Worm (Caenorhabditis elegans) whole organism, L1 larva: ENCODE results near the gene cdc-14.
A peak's percentile ranks its signal among the peaks of the same experiment; 100 is the strongest.

ENCODE experiments used
- C16A3.4 ChIP-seq: fragments of 150-350 bp; optimal IDR thresholded peaks from 2 replicates; lab custom pipeline; 2014; ENCODE audit warnings: missing biosample characterization, missing genetic modification characterization
- C34B4.2 ChIP-seq: sonication (generic microtip); optimal IDR thresholded peaks from 2 replicates; lab custom pipeline; 2017; ENCODE audit warnings: mild to moderate bottlenecking, missing genetic modification characterization, missing compliant biosample characterization
- Y116A8C.19 ChIP-seq: sonication (generic microtip); optimal IDR thresholded peaks from 2 replicates; lab custom pipeline; 2016; ENCODE audit warnings: missing compliant biosample characterization, missing genetic modification characterization, borderline replicate concordance
- aha-1 ChIP-seq: fragments of 150-350 bp; optimal IDR thresholded peaks from 2 replicates; lab custom pipeline; 2014; ENCODE audit warnings: missing biosample characterization, missing genetic modification characterization
- alr-1 ChIP-seq: fragments of 200-800 bp; sonication (Bioruptor generic); optimal IDR thresholded peaks from 2 replicates; lab custom pipeline; 2018; ENCODE audit warnings: borderline replicate concordance, mild to moderate bottlenecking, missing genetic modification characterization, missing compliant biosample characterization
- aly-2 ChIP-seq: fragments of 150-350 bp; optimal IDR thresholded peaks from 2 replicates; lab custom pipeline; 2014; ENCODE audit warnings: missing biosample characterization, missing genetic modification characterization
- ceh-63 ChIP-seq: fragments of 200-800 bp; sonication (Bioruptor generic); optimal IDR thresholded peaks from 2 replicates; lab custom pipeline; 2018; ENCODE audit warnings: mild to moderate bottlenecking, missing genetic modification characterization, missing compliant biosample characterization
- ceh-82 ChIP-seq, 3 experiments: fragments of 150-350 bp in 1 of 3; sonication (generic microtip) in 2 of 3; optimal IDR thresholded peaks; 2 replicates each; lab custom pipeline; 2014 to 2017; ENCODE audit warnings: missing biosample characterization in 3 of 3, missing genetic modification characterization in 3 of 3
- ceh-88 ChIP-seq: fragments of 200-800 bp; sonication (Bioruptor generic); IDR thresholded peaks from 2 replicates; pipeline ENCODE4 v1.3.6; 2022; ENCODE audit warnings: missing genetic modification characterization, missing compliant biosample characterization
- ces-1 ChIP-seq: fragments of 150-350 bp; optimal IDR thresholded peaks from 2 replicates; lab custom pipeline; 2014; ENCODE audit warnings: missing biosample characterization, missing genetic modification reagents, missing genetic modification characterization
- dpl-1 ChIP-seq, 3 experiments: fragments of 150-350 bp in 2 of 3; sonication (generic microtip) in 1 of 3; optimal IDR thresholded peaks; 2 replicates each; lab custom pipeline; 2014 to 2017; ENCODE audit warnings: missing biosample characterization in 3 of 3, missing genetic modification characterization in 3 of 3, missing genetic modification reagents in 3 of 3
- dsc-1 ChIP-seq: sonication (generic microtip); optimal IDR thresholded peaks from 2 replicates; lab custom pipeline; 2016; ENCODE audit warnings: mild to moderate bottlenecking, missing genetic modification characterization, missing compliant biosample characterization
- efl-1 ChIP-seq, 4 experiments: fragments of 150-350 bp; optimal IDR thresholded peaks in 3 of 4; peaks in 1 of 4; 1 replicate in 1 of 4; 2 replicates in 3 of 4; lab custom pipeline; 2014; ENCODE audit warnings: missing biosample characterization in 2 of 4, missing genetic modification characterization in 2 of 4, missing genetic modification reagents in 2 of 4
- efl-3 ChIP-seq: fragments of 200-800 bp; sonication (Bioruptor generic); optimal IDR thresholded peaks from 2 replicates; lab custom pipeline; 2018; ENCODE audit warnings: mild to moderate bottlenecking, missing genetic modification characterization, missing compliant biosample characterization
- fkh-8 ChIP-seq: sonication (generic microtip); optimal IDR thresholded peaks from 2 replicates; lab custom pipeline; 2016; ENCODE audit warnings: mild to moderate bottlenecking, missing genetic modification characterization, missing compliant biosample characterization
- grh-1 ChIP-seq: fragments of 200-800 bp; sonication (Bioruptor generic); IDR thresholded peaks from 2 replicates; pipeline ENCODE4 v1.3.6; 2022; ENCODE audit warnings: missing genetic modification reagents, missing genetic modification characterization, missing compliant biosample characterization
- hlh-4 ChIP-seq: sonication (generic microtip); optimal IDR thresholded peaks from 2 replicates; lab custom pipeline; 2016; ENCODE audit warnings: mild to moderate bottlenecking, missing genetic modification characterization, missing compliant biosample characterization
- irx-1 ChIP-seq: sonication (generic microtip); optimal IDR thresholded peaks from 2 replicates; lab custom pipeline; 2016; ENCODE audit warnings: missing genetic modification characterization, missing compliant biosample characterization
- isw-1 ChIP-seq: fragments of 200-800 bp; sonication (Bioruptor generic); IDR thresholded peaks from 2 replicates; pipeline ENCODE4 v1.3.6; 2022; ENCODE audit warnings: missing genetic modification characterization, missing compliant biosample characterization
- jun-1 ChIP-seq: fragments of 150-350 bp; optimal IDR thresholded peaks from 2 replicates; lab custom pipeline; 2014; ENCODE audit warnings: missing biosample characterization, missing genetic modification reagents, missing genetic modification characterization
- lin-13 ChIP-seq: fragments of 150-350 bp; optimal IDR thresholded peaks from 2 replicates; lab custom pipeline; 2014; ENCODE audit warnings: missing biosample characterization, missing genetic modification reagents, missing genetic modification characterization
- lin-35 ChIP-seq, 2 experiments: fragments of 150-350 bp; optimal IDR thresholded peaks; 2 replicates each; lab custom pipeline; 2014; ENCODE audit warnings: missing biosample characterization in 2 of 2, missing genetic modification characterization in 2 of 2, missing genetic modification reagents in 2 of 2
- lsy-2 ChIP-seq, 2 experiments: fragments of 150-350 bp; optimal IDR thresholded peaks; 2 replicates each; lab custom pipeline; 2014; ENCODE audit warnings: missing biosample characterization in 2 of 2, missing genetic modification characterization in 2 of 2
- mab-9 ChIP-seq: fragments of 200-800 bp; sonication (Bioruptor generic); IDR thresholded peaks from 2 replicates; pipeline ENCODE4 v1.3.6; 2022; ENCODE audit warnings: missing genetic modification reagents, missing genetic modification characterization, missing compliant biosample characterization
- mdl-1 ChIP-seq, 2 experiments: fragments of 150-350 bp; optimal IDR thresholded peaks; 2 replicates each; lab custom pipeline; 2014 to 2017; ENCODE audit warnings: missing biosample characterization in 2 of 2, missing genetic modification characterization in 2 of 2, inconsistent platforms in 1 of 2
- mep-1 ChIP-seq: fragments of 150-350 bp; optimal IDR thresholded peaks from 2 replicates; lab custom pipeline; 2014; ENCODE audit warnings: missing biosample characterization, missing genetic modification characterization
- nhr-11 ChIP-seq: fragments of 150-350 bp; optimal IDR thresholded peaks from 2 replicates; lab custom pipeline; 2014; ENCODE audit warnings: missing biosample characterization, missing genetic modification characterization
- nhr-20 ChIP-seq: sonication (generic microtip); optimal IDR thresholded peaks from 2 replicates; lab custom pipeline; 2016; ENCODE audit warnings: mild to moderate bottlenecking, missing genetic modification characterization, missing compliant biosample characterization
- nhr-47 ChIP-seq: sonication (generic microtip); optimal IDR thresholded peaks from 2 replicates; lab custom pipeline; 2016; ENCODE audit warnings: mild to moderate bottlenecking, missing genetic modification characterization, moderate library complexity, missing compliant biosample characterization
- nhr-71 ChIP-seq: sonication (generic microtip); optimal IDR thresholded peaks from 2 replicates; lab custom pipeline; 2016; ENCODE audit warnings: mild to moderate bottlenecking, missing genetic modification characterization, moderate library complexity, missing compliant biosample characterization
- nhr-76 ChIP-seq: sonication (generic microtip); optimal IDR thresholded peaks from 2 replicates; lab custom pipeline; 2017; ENCODE audit warnings: missing biosample characterization, missing genetic modification characterization
- nhr-77 ChIP-seq: fragments of 150-350 bp; optimal IDR thresholded peaks from 2 replicates; lab custom pipeline; 2014; ENCODE audit warnings: missing biosample characterization, missing genetic modification characterization
- nhr-85 ChIP-seq: sonication (generic microtip); peaks from one replicate; lab custom pipeline; 2016; ENCODE audit warnings: missing genetic modification characterization, inconsistent platforms, missing compliant biosample characterization
- nhr-90 ChIP-seq: sonication (generic microtip); optimal IDR thresholded peaks from 2 replicates; lab custom pipeline; 2016; ENCODE audit warnings: mild to moderate bottlenecking, missing genetic modification characterization, missing compliant biosample characterization; ENCODE audit not compliant: poor library complexity
- rnt-1 ChIP-seq: sonication (generic microtip); optimal IDR thresholded peaks from 2 replicates; lab custom pipeline; 2016; ENCODE audit warnings: mild to moderate bottlenecking, missing genetic modification characterization, moderate library complexity, missing compliant biosample characterization
- snpc-4 ChIP-seq: fragments of 150-350 bp; optimal IDR thresholded peaks from 2 replicates; lab custom pipeline; 2014; ENCODE audit warnings: missing biosample characterization, missing genetic modification characterization
- snu-23 ChIP-seq: sonication (generic microtip); optimal IDR thresholded peaks from 2 replicates; lab custom pipeline; 2016; ENCODE audit warnings: missing genetic modification characterization, missing compliant biosample characterization
- sox-4 ChIP-seq: sonication (generic microtip); optimal IDR thresholded peaks from 2 replicates; lab custom pipeline; 2016; ENCODE audit warnings: missing genetic modification characterization, missing compliant biosample characterization
- sup-37 ChIP-seq: fragments of 200-800 bp; sonication (Bioruptor generic); optimal IDR thresholded peaks from 2 replicates; lab custom pipeline; 2018; ENCODE audit warnings: mild to moderate bottlenecking, missing genetic modification characterization, missing compliant biosample characterization
- swsn-7 ChIP-seq: sonication (generic microtip); optimal IDR thresholded peaks from 2 replicates; lab custom pipeline; 2016; ENCODE audit warnings: missing genetic modification characterization, missing compliant biosample characterization
- tbx-2 ChIP-seq: sonication (generic microtip); optimal IDR thresholded peaks from 2 replicates; lab custom pipeline; 2016; ENCODE audit warnings: missing genetic modification characterization, missing compliant biosample characterization
- unc-130 ChIP-seq: fragments of 150-350 bp; optimal IDR thresholded peaks from 2 replicates; lab custom pipeline; 2017; ENCODE audit warnings: missing biosample characterization, missing genetic modification characterization, inconsistent platforms
- unc-30 ChIP-seq: sonication (generic microtip); optimal IDR thresholded peaks from 2 replicates; lab custom pipeline; 2017; ENCODE audit warnings: missing biosample characterization, missing genetic modification characterization
- unc-62 ChIP-seq: fragments of 150-350 bp; optimal IDR thresholded peaks from 2 replicates; lab custom pipeline; 2014; ENCODE audit warnings: missing biosample characterization, missing genetic modification reagents, missing genetic modification characterization
- unc-86 ChIP-seq: sonication (generic microtip); optimal IDR thresholded peaks from 2 replicates; lab custom pipeline; 2016; ENCODE audit warnings: missing genetic modification characterization, missing compliant biosample characterization
- unc-98 ChIP-seq: fragments of 200-800 bp; sonication (Bioruptor generic); IDR thresholded peaks from 2 replicates; pipeline ENCODE4 v1.3.6; 2022; ENCODE audit warnings: missing genetic modification characterization, missing compliant biosample characterization
- xbp-1 ChIP-seq: sonication (generic microtip); optimal IDR thresholded peaks from 2 replicates; lab custom pipeline; 2016; ENCODE audit warnings: missing genetic modification characterization, missing compliant biosample characterization
- zag-1 ChIP-seq: fragments of 150-350 bp; optimal IDR thresholded peaks from 2 replicates; lab custom pipeline; 2014; ENCODE audit warnings: missing biosample characterization, missing genetic modification characterization
- zip-4 ChIP-seq: fragments of 200-800 bp; sonication (Bioruptor generic); optimal IDR thresholded peaks from 2 replicates; lab custom pipeline; 2018; ENCODE audit warnings: mild to moderate bottlenecking, missing genetic modification characterization, moderate library complexity, missing compliant biosample characterization
- ztf-11 ChIP-seq, 2 experiments: sonication (generic microtip); optimal IDR thresholded peaks; 2 replicates each; lab custom pipeline; 2016 to 2017; ENCODE audit warnings: missing genetic modification characterization in 2 of 2, missing biosample characterization in 1 of 2, missing compliant biosample characterization in 1 of 2
- ztf-4 ChIP-seq: fragments of 150-350 bp; optimal IDR thresholded peaks from 2 replicates; lab custom pipeline; 2014; ENCODE audit warnings: missing biosample characterization, missing genetic modification characterization

Gene cdc-14

ce11 chrII:5544764-5545163 lies 48.5 kb downstream of the cdc-14 start, which contains the start of gene ins-13:
Gene ins-13 (minus strand): TSS chrII:5544864.
- no peak for TF ChIP-seq swsn-7 (tag; lab: Kevin White, UChicago)
- no peak for TF ChIP-seq isw-1
- no peak for TF ChIP-seq zip-4
- TF ChIP-seq nhr-47 (tag; lab: Kevin White, UChicago), result no peak
- TF ChIP-seq snu-23, result no peak
- no peak for TF ChIP-seq efl-3 (GFP tag; lab: Kevin White, UChicago)
- no peak for TF ChIP-seq unc-86 (tag; lab: Kevin White, UChicago)
- TF ChIP-seq ceh-88 (GFP tag; lab: Robert Waterston, UW), result no peak
- no peak for TF ChIP-seq mdl-1 (tag; optimal IDR thresholded peaks at IDR 0.05; lab: Kevin White, UChicago)
- no peak for TF ChIP-seq unc-98
- no peak for TF ChIP-seq nhr-90
- TF ChIP-seq fkh-8, result no peak
- no peak for TF ChIP-seq xbp-1

ce11 chrII:5544145-5544515 lies 49.1 kb downstream of the cdc-14 start:
- TF ChIP-seq nhr-76, result peak; percentile 9
- peak; percentile 50 to 72 for TF ChIP-seq lsy-2 (tag; optimal IDR thresholded peaks at IDR 0.05; lab: Kevin White, UChicago)
- no peak for TF ChIP-seq unc-62 (GFP tag; lab: Kevin White, UChicago)
- peak; percentile 78 for TF ChIP-seq nhr-77
- TF ChIP-seq mdl-1 (tag; optimal IDR thresholded peaks at IDR 0.05; lab: Kevin White, UChicago), result peak in 1 of 2 experiments; percentile 46
- TF ChIP-seq mab-9 (GFP tag; lab: Robert Waterston, UW), result no peak
- no peak for TF ChIP-seq unc-130
- TF ChIP-seq aha-1, result no peak
- peak; percentile 15 to 59 for TF ChIP-seq lin-35 (GFP tag; optimal IDR thresholded peaks at IDR 0.05; lab: Kevin White, UChicago)
- TF ChIP-seq ztf-4 (tag; lab: Kevin White, UChicago), result peak; percentile 37
- TF ChIP-seq unc-98, result no peak
- TF ChIP-seq sup-37 (GFP tag; lab: Kevin White, UChicago), result no peak
- no peak for TF ChIP-seq irx-1
- TF ChIP-seq zag-1 (tag; lab: Kevin White, UChicago), result no peak
- peak; percentile 5 for TF ChIP-seq dsc-1 (tag; lab: Kevin White, UChicago)
- peak; percentile 33 to 37 for TF ChIP-seq efl-1 (optimal IDR thresholded peaks at IDR 0.05; lab: Kevin White, UChicago)
- TF ChIP-seq efl-1 (GFP tag; optimal IDR thresholded peaks at IDR 0.05 in 1 of 2; lab: Kevin White, UChicago), result peak in 1 of 2 experiments; percentile 91
- no peak for TF ChIP-seq zip-4
- no peak for TF ChIP-seq hlh-4
- TF ChIP-seq lin-13 (GFP tag; lab: Kevin White, UChicago), result peak; percentile 31
- TF ChIP-seq snpc-4 (tag; lab: Kevin White, UChicago), result peak; percentile 98
- no peak for TF ChIP-seq ces-1 (GFP tag; lab: Kevin White, UChicago)
- TF ChIP-seq fkh-8, result no peak
- TF ChIP-seq aly-2 (tag; lab: Kevin White, UChicago), result no peak
- TF ChIP-seq C34B4.2 (tag; lab: Kevin White, UChicago), result no peak
- TF ChIP-seq ceh-63 (GFP tag; lab: Kevin White, UChicago), result no peak
- peak; percentile 63 for TF ChIP-seq C16A3.4 (tag; lab: Kevin White, UChicago)
- TF ChIP-seq alr-1 (tag; lab: Kevin White, UChicago), result no peak
- TF ChIP-seq nhr-47 (tag; lab: Kevin White, UChicago), result peak; percentile 53
- peak; percentile 79 for TF ChIP-seq nhr-71 (tag; lab: Kevin White, UChicago)
- peak; percentile 77 for TF ChIP-seq nhr-20 (tag; lab: Kevin White, UChicago)
- TF ChIP-seq dpl-1 (GFP tag; optimal IDR thresholded peaks at IDR 0.05; lab: Kevin White, UChicago), result peak; percentile 11 to 47 (median 25)
- no peak for TF ChIP-seq mep-1 (tag; lab: Kevin White, UChicago)
- peak; percentile 27 for TF ChIP-seq xbp-1
- TF ChIP-seq tbx-2 (tag; lab: Kevin White, UChicago), result no peak
- TF ChIP-seq rnt-1 (tag; lab: Kevin White, UChicago), result peak; percentile 91
- TF ChIP-seq ztf-11 (tag; optimal IDR thresholded peaks at IDR 0.05; lab: Kevin White, UChicago), result no peak
- TF ChIP-seq jun-1, result peak; percentile 58
- TF ChIP-seq Y116A8C.19 (tag; lab: Kevin White, UChicago), result no peak
- peak in 1 of 3 experiments; percentile 29 for TF ChIP-seq ceh-82 (tag; optimal IDR thresholded peaks at IDR 0.05; lab: Kevin White, UChicago)
- TF ChIP-seq nhr-11 (tag; lab: Kevin White, UChicago), result no peak
- TF ChIP-seq nhr-85, result peak; percentile 66
- TF ChIP-seq grh-1 (GFP tag; lab: Robert Waterston, UW), result no peak
- TF ChIP-seq unc-30 (tag; lab: Kevin White, UChicago), result no peak
- TF ChIP-seq sox-4 (tag; lab: Kevin White, UChicago), result no peak
